Fruit fly (Drosophila melanogaster) whole organism, embryonic: ENCODE data around the gene P58IPK.

Source experiments
- C15 ChIP-seq: fragments of 200-800 bp; sonication (Bioruptor generic); IDR thresholded peaks from 3 replicates; pipeline ENCODE4 v1.3.6; 2022; ENCODE audit warnings: missing biosample characterization, missing genetic modification characterization
- CG12155 ChIP-seq: fragments of 200-800 bp; sonication (Bioruptor generic); optimal IDR thresholded peaks from 3 replicates; lab custom pipeline; 2016; ENCODE audit warnings: missing biosample characterization, missing genetic modification characterization
- CG30403 ChIP-seq: fragments of 200-800 bp; sonication (Bioruptor generic); optimal IDR thresholded peaks from 3 replicates; lab custom pipeline; 2016; ENCODE audit warnings: missing biosample characterization, missing genetic modification characterization
- CG42726 ChIP-seq: fragments of 200-800 bp; sonication (Bioruptor generic); IDR thresholded peaks from 2 replicates; pipeline ENCODE4 v1.3.6; 2022; ENCODE audit warnings: missing biosample characterization, missing genetic modification characterization; ENCODE audit not compliant: partially characterized antibody
- Doc3 ChIP-seq: fragments of 200-800 bp; sonication (Bioruptor generic); IDR thresholded peaks from 3 replicates; pipeline ENCODE4 v1.3.6; 2022; ENCODE audit warnings: missing biosample characterization, missing genetic modification characterization; ENCODE audit not compliant: partially characterized antibody
- Gug ChIP-seq: fragments of 200-800 bp; sonication (Bioruptor generic); IDR thresholded peaks from 4 replicates; pipeline ENCODE4 v1.3.6; 2022; ENCODE audit warnings: missing biosample characterization, missing genetic modification characterization
- HmgZ ChIP-seq: fragments of 200-800 bp; sonication (Bioruptor generic); optimal IDR thresholded peaks from 2 replicates; lab custom pipeline; 2018; ENCODE audit warnings: missing biosample characterization, mild to moderate bottlenecking, missing genetic modification characterization
- Mad ChIP-seq: fragments of 200-800 bp; sonication (Bioruptor generic); optimal IDR thresholded peaks from 2 replicates; lab custom pipeline; 2016; ENCODE audit warnings: missing biosample characterization, missing genetic modification characterization
- NK7.1 ChIP-seq: fragments of 200-800 bp; sonication (Bioruptor generic); optimal IDR thresholded peaks from 3 replicates; lab custom pipeline; 2016; ENCODE audit warnings: missing biosample characterization, missing genetic modification characterization
- Nf-YC ChIP-seq: fragments of 200-800 bp; optimal IDR thresholded peaks from 3 replicates; lab custom pipeline; 2019; ENCODE audit warnings: missing biosample characterization, mild to moderate bottlenecking, missing genetic modification characterization, moderate library complexity
- Side ChIP-seq: fragments of 200-800 bp; sonication (Bioruptor generic); optimal IDR thresholded peaks from 2 replicates; lab custom pipeline; 2016; ENCODE audit warnings: missing biosample characterization, missing genetic modification characterization
- ato ChIP-seq: fragments of 200-800 bp; sonication (Bioruptor generic); IDR thresholded peaks from 2 replicates; pipeline ENCODE4 v1.3.6; 2022; ENCODE audit warnings: missing biosample characterization, missing genetic modification characterization; ENCODE audit not compliant: partially characterized antibody
- btn ChIP-seq: fragments of 200-800 bp; sonication (Bioruptor generic); optimal IDR thresholded peaks from 2 replicates; lab custom pipeline; 2016; ENCODE audit warnings: missing biosample characterization, missing genetic modification characterization
- dysf ChIP-seq: fragments of 200-800 bp; sonication (Bioruptor generic); IDR thresholded peaks from 3 replicates; pipeline ENCODE4 v1.3.6; 2022; ENCODE audit warnings: missing biosample characterization, missing genetic modification characterization
- grn ChIP-seq: fragments of 200-800 bp; sonication (Bioruptor generic); optimal IDR thresholded peaks from 3 replicates; lab custom pipeline; 2017; ENCODE audit warnings: missing biosample characterization, missing genetic modification characterization
- sr ChIP-seq: fragments of 200-800 bp; sonication (Bioruptor generic); IDR thresholded peaks from 3 replicates; pipeline ENCODE4 v1.3.6; 2022; ENCODE audit warnings: missing biosample characterization, missing genetic modification characterization
- stwl ChIP-seq: fragments of 200-800 bp; sonication (Bioruptor generic); optimal IDR thresholded peaks from 3 replicates; lab custom pipeline; 2018; ENCODE audit warnings: missing biosample characterization, mild to moderate bottlenecking, missing genetic modification characterization, moderate library complexity

P58IPK gene

DNA sequence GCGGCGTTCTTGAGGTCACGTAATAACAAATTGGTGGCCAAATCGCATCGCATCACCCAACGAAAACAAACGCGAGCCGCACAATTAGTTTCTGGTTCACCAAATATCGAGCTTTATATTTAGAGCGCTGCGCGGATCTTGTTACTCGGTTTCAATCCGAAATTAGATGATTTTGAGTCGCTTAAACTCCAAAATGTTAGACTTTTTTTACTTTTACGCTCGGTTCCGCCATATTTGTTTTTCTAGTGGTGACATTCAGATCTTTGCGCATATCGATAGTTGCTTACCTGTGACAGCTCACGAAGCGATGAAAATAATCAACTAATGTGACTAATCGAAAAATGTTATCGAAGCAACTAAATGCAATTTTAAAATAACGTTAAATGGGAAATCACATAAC, 50.6 kb downstream of the P58IPK start, which contains the start of gene Scm (continued):
- TF ChIP-seq HmgZ (peak; percentile 70), C15 (GFP tag; lab: Robert Waterston, UW) (no peak), Doc3 (peak; percentile 90), btn (GFP tag; lab: Kevin White, UChicago) (no peak), Gug (GFP tag; lab: Robert Waterston, UW) (no peak), NK7.1 (GFP tag; lab: Kevin White, UChicago) (no peak), sr (no peak), Side (GFP tag; lab: Kevin White, UChicago) (no peak), Nf-YC (tag; lab: Kevin White, UChicago) (peak; percentile 63), dysf (no peak), CG12155 (GFP tag; lab: Kevin White, UChicago) (no peak), stwl (tag; lab: Kevin White, UChicago) (peak; percentile 100), ato (GFP tag; lab: Robert Waterston, UW) (peak; percentile 89), Mad (GFP tag; lab: Kevin White, UChicago) (no peak)

DNA sequence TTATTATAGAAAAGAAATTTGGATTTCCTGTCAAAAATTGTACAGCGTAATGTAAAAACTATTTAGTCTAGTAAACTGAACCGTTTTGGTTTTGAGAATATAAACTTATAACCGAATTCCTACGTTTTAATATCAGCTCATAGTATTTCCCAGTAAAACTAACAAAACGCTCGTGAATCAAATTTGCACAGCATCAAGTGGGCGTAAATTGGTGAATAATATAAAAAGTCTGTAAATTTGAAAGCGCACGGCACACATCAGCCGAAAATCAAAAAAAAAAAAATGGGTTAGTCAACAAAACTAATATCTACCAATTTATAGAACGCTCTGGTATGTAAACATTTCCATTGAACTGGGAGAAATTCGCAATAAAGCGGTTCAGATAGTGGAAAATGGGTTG, 51.1 kb downstream of the P58IPK start, which contains the start of gene Dh44:
Gene Dh44, plus strand, starts transcription at position 301 of the 400 bp plus-strand sequence.
- TF ChIP-seq grn (GFP tag; lab: Kevin White, UChicago) = no peak
- TF ChIP-seq CG30403 (GFP tag; lab: Kevin White, UChicago) = no peak
- peak; percentile 7; the same call in 1 of the 2 replicates for TF ChIP-seq CG42726 (GFP tag; lab: Robert Waterston, UW)
- TF ChIP-seq, all 482 proteins: peak for 1
